Worm (Caenorhabditis elegans): ENCODE results near the gene str-87.

DNA sequence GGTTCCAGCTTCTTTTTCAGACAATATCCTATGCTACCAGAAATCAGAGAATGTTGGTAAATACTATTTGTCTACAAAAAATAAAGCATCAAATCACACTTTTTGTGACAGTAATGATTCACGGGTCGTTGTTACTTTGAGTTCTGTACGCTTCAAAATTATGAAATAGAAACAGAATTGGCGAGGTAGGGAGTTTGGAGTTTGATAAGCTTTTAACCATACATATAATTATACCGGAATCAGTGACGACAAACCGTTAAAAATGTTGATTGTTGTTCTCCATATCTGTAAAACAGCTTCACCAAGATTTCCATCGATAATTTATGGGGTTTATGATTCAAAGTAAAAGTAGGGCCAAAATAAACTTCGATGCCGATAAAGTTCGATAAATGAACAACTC is 10.1 kb downstream of the str-87 start:
- TF ChIP-seq him-1 (tag; optimal IDR thresholded peaks at IDR 0.05) (no peak), W03F9.2 (tag; optimal IDR thresholded peaks at IDR 0.05) (no peak)

Data from whole organism, L4/young adult.